Worm (Caenorhabditis elegans) whole organism, L1 larva: Measurements from ENCODE around the gene sdz-38.
A peak's percentile ranks its signal among the peaks of the same experiment; 100 is the strongest.

ENCODE experiments used
- C04F5.9 ChIP-seq: sonication (generic microtip); optimal IDR thresholded peaks from 2 replicates; lab custom pipeline; 2016; ENCODE audit warnings: missing genetic modification characterization, missing compliant biosample characterization
- C16A3.4 ChIP-seq: fragments of 150-350 bp; optimal IDR thresholded peaks from 2 replicates; lab custom pipeline; 2014; ENCODE audit warnings: missing biosample characterization, missing genetic modification characterization
- alr-1 ChIP-seq: fragments of 200-800 bp; sonication (Bioruptor generic); optimal IDR thresholded peaks from 2 replicates; lab custom pipeline; 2018; ENCODE audit warnings: borderline replicate concordance, mild to moderate bottlenecking, missing genetic modification characterization, missing compliant biosample characterization
- aly-2 ChIP-seq: fragments of 150-350 bp; optimal IDR thresholded peaks from 2 replicates; lab custom pipeline; 2014; ENCODE audit warnings: missing biosample characterization, missing genetic modification characterization
- ceh-8 ChIP-seq: fragments of 200-800 bp; sonication (Bioruptor generic); optimal IDR thresholded peaks from 2 replicates; lab custom pipeline; 2018; ENCODE audit warnings: mild to moderate bottlenecking, missing genetic modification characterization, moderate library complexity, missing compliant biosample characterization
- ceh-82 ChIP-seq, 3 experiments: fragments of 150-350 bp in 1 of 3; sonication (generic microtip) in 2 of 3; optimal IDR thresholded peaks; 2 replicates each; lab custom pipeline; 2014 to 2017; ENCODE audit warnings: missing biosample characterization in 3 of 3, missing genetic modification characterization in 3 of 3
- ces-1 ChIP-seq: fragments of 150-350 bp; optimal IDR thresholded peaks from 2 replicates; lab custom pipeline; 2014; ENCODE audit warnings: missing biosample characterization, missing genetic modification reagents, missing genetic modification characterization
- dpl-1 ChIP-seq, 3 experiments: fragments of 150-350 bp in 2 of 3; sonication (generic microtip) in 1 of 3; optimal IDR thresholded peaks; 2 replicates each; lab custom pipeline; 2014 to 2017; ENCODE audit warnings: missing biosample characterization in 3 of 3, missing genetic modification characterization in 3 of 3, missing genetic modification reagents in 3 of 3
- efl-1 ChIP-seq, 4 experiments: fragments of 150-350 bp; optimal IDR thresholded peaks in 3 of 4; peaks in 1 of 4; 1 replicate in 1 of 4; 2 replicates in 3 of 4; lab custom pipeline; 2014; ENCODE audit warnings: missing biosample characterization in 2 of 4, missing genetic modification characterization in 2 of 4, missing genetic modification reagents in 2 of 4
- efl-3 ChIP-seq: fragments of 200-800 bp; sonication (Bioruptor generic); optimal IDR thresholded peaks from 2 replicates; lab custom pipeline; 2018; ENCODE audit warnings: mild to moderate bottlenecking, missing genetic modification characterization, missing compliant biosample characterization
- egl-13 ChIP-seq: sonication (generic microtip); optimal IDR thresholded peaks from 2 replicates; lab custom pipeline; 2016; ENCODE audit warnings: missing genotype, missing genetic modification reagents, missing genetic modification characterization, missing compliant biosample characterization
- egl-27 ChIP-seq, 2 experiments: fragments of 150-350 bp in 1 of 2; sonication (generic microtip); optimal IDR thresholded peaks; 3 replicates each; lab custom pipeline; 2017 to 2018; ENCODE audit warnings: missing biosample characterization in 2 of 2, missing genetic modification characterization in 2 of 2, missing genetic modification reagents in 2 of 2
- elt-2 ChIP-seq: sonication (generic microtip); optimal IDR thresholded peaks from 2 replicates; lab custom pipeline; 2016; ENCODE audit warnings: missing genetic modification characterization, mild to moderate bottlenecking, inconsistent platforms, missing compliant biosample characterization, missing genetic modification reagents
- ets-5 ChIP-seq: fragments of 200-800 bp; sonication (Bioruptor generic); IDR thresholded peaks from 2 replicates; pipeline ENCODE4 v1.3.6; 2022; ENCODE audit warnings: missing genetic modification characterization, missing compliant biosample characterization
- fkh-4 ChIP-seq: sonication (generic microtip); optimal IDR thresholded peaks from 2 replicates; lab custom pipeline; 2016; ENCODE audit warnings: missing compliant biosample characterization, missing genetic modification characterization, borderline replicate concordance
- hlh-17 ChIP-seq: fragments of 200-800 bp; sonication (Bioruptor generic); optimal IDR thresholded peaks from 2 replicates; lab custom pipeline; 2018; ENCODE audit warnings: missing genetic modification characterization, mild to moderate bottlenecking, missing compliant biosample characterization, moderate library complexity, borderline replicate concordance
- isw-1 ChIP-seq: fragments of 200-800 bp; sonication (Bioruptor generic); IDR thresholded peaks from 2 replicates; pipeline ENCODE4 v1.3.6; 2022; ENCODE audit warnings: missing genetic modification characterization, missing compliant biosample characterization
- jun-1 ChIP-seq: fragments of 150-350 bp; optimal IDR thresholded peaks from 2 replicates; lab custom pipeline; 2014; ENCODE audit warnings: missing biosample characterization, missing genetic modification reagents, missing genetic modification characterization
- lin-13 ChIP-seq: fragments of 150-350 bp; optimal IDR thresholded peaks from 2 replicates; lab custom pipeline; 2014; ENCODE audit warnings: missing biosample characterization, missing genetic modification reagents, missing genetic modification characterization
- lin-14 ChIP-seq: fragments of 200-800 bp; sonication (Bioruptor generic); optimal IDR thresholded peaks from 2 replicates; lab custom pipeline; 2018; ENCODE audit warnings: mild to moderate bottlenecking, missing genetic modification characterization, moderate library complexity, missing compliant biosample characterization
- lin-15B ChIP-seq: fragments of 150-350 bp; sonication (generic microtip); optimal IDR thresholded peaks from 3 replicates; lab custom pipeline; 2014; ENCODE audit warnings: missing biosample characterization, missing genetic modification characterization
- lin-35 ChIP-seq, 2 experiments: fragments of 150-350 bp; optimal IDR thresholded peaks; 2 replicates each; lab custom pipeline; 2014; ENCODE audit warnings: missing biosample characterization in 2 of 2, missing genetic modification characterization in 2 of 2, missing genetic modification reagents in 2 of 2
- lin-39 ChIP-seq: fragments of 150-350 bp; optimal IDR thresholded peaks from 2 replicates; lab custom pipeline; 2014; ENCODE audit warnings: missing biosample characterization, missing genetic modification reagents, missing genetic modification characterization
- lsy-2 ChIP-seq, 2 experiments: fragments of 150-350 bp; optimal IDR thresholded peaks; 2 replicates each; lab custom pipeline; 2014; ENCODE audit warnings: missing biosample characterization in 2 of 2, missing genetic modification characterization in 2 of 2
- mab-9 ChIP-seq: fragments of 200-800 bp; sonication (Bioruptor generic); IDR thresholded peaks from 2 replicates; pipeline ENCODE4 v1.3.6; 2022; ENCODE audit warnings: missing genetic modification reagents, missing genetic modification characterization, missing compliant biosample characterization
- mdl-1 ChIP-seq, 2 experiments: fragments of 150-350 bp; optimal IDR thresholded peaks; 2 replicates each; lab custom pipeline; 2014 to 2017; ENCODE audit warnings: missing biosample characterization in 2 of 2, missing genetic modification characterization in 2 of 2, inconsistent platforms in 1 of 2
- mef-2 ChIP-seq: fragments of 150-350 bp; optimal IDR thresholded peaks from 2 replicates; lab custom pipeline; 2014; ENCODE audit warnings: missing biosample characterization, missing genetic modification characterization
- nhr-19 ChIP-seq: fragments of 200-800 bp; sonication (Bioruptor generic); conservative IDR thresholded peaks from 2 replicates; pipeline ENCODE4 v1.3.6; 2022; ENCODE audit warnings: missing genetic modification characterization, missing compliant biosample characterization
- nhr-20 ChIP-seq: sonication (generic microtip); optimal IDR thresholded peaks from 2 replicates; lab custom pipeline; 2016; ENCODE audit warnings: mild to moderate bottlenecking, missing genetic modification characterization, missing compliant biosample characterization
- nhr-237 ChIP-seq: fragments of 150-350 bp; optimal IDR thresholded peaks from 2 replicates; lab custom pipeline; 2014; ENCODE audit warnings: missing biosample characterization, missing genetic modification characterization
- nhr-28 ChIP-seq: fragments of 150-350 bp; optimal IDR thresholded peaks from 2 replicates; lab custom pipeline; 2014; ENCODE audit warnings: missing biosample characterization, missing genetic modification characterization
- nhr-47 ChIP-seq: sonication (generic microtip); optimal IDR thresholded peaks from 2 replicates; lab custom pipeline; 2016; ENCODE audit warnings: mild to moderate bottlenecking, missing genetic modification characterization, moderate library complexity, missing compliant biosample characterization
- nhr-76 ChIP-seq: sonication (generic microtip); optimal IDR thresholded peaks from 2 replicates; lab custom pipeline; 2017; ENCODE audit warnings: missing biosample characterization, missing genetic modification characterization
- nhr-90 ChIP-seq: sonication (generic microtip); optimal IDR thresholded peaks from 2 replicates; lab custom pipeline; 2016; ENCODE audit warnings: mild to moderate bottlenecking, missing genetic modification characterization, missing compliant biosample characterization; ENCODE audit not compliant: poor library complexity
- pag-3 ChIP-seq: sonication (generic microtip); optimal IDR thresholded peaks from 2 replicates; lab custom pipeline; 2017; ENCODE audit warnings: missing genetic modification characterization, mild to moderate bottlenecking, missing compliant biosample characterization, antibody characterized with exemption, borderline replicate concordance; ENCODE audit not compliant: insufficient read depth
- pax-3 ChIP-seq: fragments of 200-800 bp; sonication (Bioruptor generic); optimal IDR thresholded peaks from 2 replicates; lab custom pipeline; 2018; ENCODE audit warnings: mild to moderate bottlenecking, missing genetic modification characterization, moderate library complexity, missing compliant biosample characterization
- pqm-1 ChIP-seq: sonication (generic microtip); optimal IDR thresholded peaks from 3 replicates; lab custom pipeline; 2017; ENCODE audit warnings: missing biosample characterization, missing genetic modification characterization
- rnt-1 ChIP-seq: sonication (generic microtip); optimal IDR thresholded peaks from 2 replicates; lab custom pipeline; 2016; ENCODE audit warnings: mild to moderate bottlenecking, missing genetic modification characterization, moderate library complexity, missing compliant biosample characterization
- snpc-4 ChIP-seq: fragments of 150-350 bp; optimal IDR thresholded peaks from 2 replicates; lab custom pipeline; 2014; ENCODE audit warnings: missing biosample characterization, missing genetic modification characterization
- snu-23 ChIP-seq: sonication (generic microtip); optimal IDR thresholded peaks from 2 replicates; lab custom pipeline; 2016; ENCODE audit warnings: missing genetic modification characterization, missing compliant biosample characterization
- sox-4 ChIP-seq: sonication (generic microtip); optimal IDR thresholded peaks from 2 replicates; lab custom pipeline; 2016; ENCODE audit warnings: missing genetic modification characterization, missing compliant biosample characterization
- sptf-1 ChIP-seq: fragments of 150-350 bp; optimal IDR thresholded peaks from 2 replicates; lab custom pipeline; 2014; ENCODE audit warnings: missing biosample characterization, missing genetic modification characterization
- tbx-2 ChIP-seq: sonication (generic microtip); optimal IDR thresholded peaks from 2 replicates; lab custom pipeline; 2016; ENCODE audit warnings: missing genetic modification characterization, missing compliant biosample characterization
- tlp-1 ChIP-seq: fragments of 150-350 bp; optimal IDR thresholded peaks from 2 replicates; lab custom pipeline; 2014; ENCODE audit warnings: missing biosample characterization, missing genetic modification characterization
- unc-130 ChIP-seq: fragments of 150-350 bp; optimal IDR thresholded peaks from 2 replicates; lab custom pipeline; 2017; ENCODE audit warnings: missing biosample characterization, missing genetic modification characterization, inconsistent platforms
- vab-15 ChIP-seq: sonication (generic microtip); optimal IDR thresholded peaks from 2 replicates; lab custom pipeline; 2017; ENCODE audit warnings: missing genotype, mild to moderate bottlenecking, missing genetic modification characterization, missing compliant biosample characterization
- zag-1 ChIP-seq: fragments of 150-350 bp; optimal IDR thresholded peaks from 2 replicates; lab custom pipeline; 2014; ENCODE audit warnings: missing biosample characterization, missing genetic modification characterization
- ztf-11 ChIP-seq, 2 experiments: sonication (generic microtip); optimal IDR thresholded peaks; 2 replicates each; lab custom pipeline; 2016 to 2017; ENCODE audit warnings: missing genetic modification characterization in 2 of 2, missing biosample characterization in 1 of 2, missing compliant biosample characterization in 1 of 2

Gene sdz-38

ce11 chrII:9976405-9976804 is 5.3 kb downstream of the sdz-38 start, which contains the start of gene R53.8:
Gene R53.8, plus strand, starts transcription at chrII:9976705.
- TF ChIP-seq ces-1 (GFP tag; lab: Kevin White, UChicago) = no peak
- no peak for TF ChIP-seq C16A3.4 (tag; lab: Kevin White, UChicago)
- no peak for TF ChIP-seq snu-23 (GFP tag; lab: Kevin White, UChicago)
- no peak for TF ChIP-seq alr-1
- no peak for TF ChIP-seq ceh-82 (tag; optimal IDR thresholded peaks at IDR 0.05; lab: Kevin White, UChicago)
- no peak for TF ChIP-seq mdl-1 (tag; optimal IDR thresholded peaks at IDR 0.05; lab: Kevin White, UChicago)
- no peak for TF ChIP-seq ets-5
- no peak for TF ChIP-seq nhr-237 (tag; lab: Kevin White, UChicago)
- TF ChIP-seq lin-35 (GFP tag; optimal IDR thresholded peaks at IDR 0.05; lab: Kevin White, UChicago) = no peak
- no peak for TF ChIP-seq pqm-1
- no peak for TF ChIP-seq efl-3
- no peak for TF ChIP-seq vab-15
- TF ChIP-seq, all 84 proteins: peak for 0

- peak; percentile 85 for TF ChIP-seq nhr-90 (tag; lab: Kevin White, UChicago)
- no peak for TF ChIP-seq hlh-17 (GFP tag; lab: Kevin White, UChicago)
- TF ChIP-seq mdl-1 (tag; optimal IDR thresholded peaks at IDR 0.05; lab: Kevin White, UChicago) = peak in 1 of 2 experiments; percentile 87
- no peak for TF ChIP-seq tlp-1 (tag; lab: Kevin White, UChicago)
- peak; percentile 96 for TF ChIP-seq lin-14 (GFP tag; lab: Kevin White, UChicago)
- peak; percentile 54 for TF ChIP-seq unc-130 (tag; lab: Kevin White, UChicago)
- no peak for TF ChIP-seq egl-13
- peak; percentile 56 for TF ChIP-seq C04F5.9 (tag; lab: Kevin White, UChicago)
- TF ChIP-seq sptf-1 (tag; lab: Kevin White, UChicago) = no peak
- TF ChIP-seq egl-27 (tag; optimal IDR thresholded peaks at IDR 0.05; lab: Kevin White, UChicago) = peak; percentile 28 to 72
- TF ChIP-seq efl-3 = no peak
- TF ChIP-seq ceh-8 (GFP tag; lab: Kevin White, UChicago) = no peak
- peak; percentile 56 for TF ChIP-seq C16A3.4 (tag; lab: Kevin White, UChicago)
- peak; percentile 84 to 92 for TF ChIP-seq efl-1 (optimal IDR thresholded peaks at IDR 0.05; lab: Kevin White, UChicago)
- peak; percentile 58 to 94 for TF ChIP-seq efl-1 (GFP tag; optimal IDR thresholded peaks at IDR 0.05 in 1 of 2; lab: Kevin White, UChicago)
- TF ChIP-seq lin-39 (tag; lab: Kevin White, UChicago) = peak; percentile 46
- no peak for TF ChIP-seq zag-1 (tag; lab: Kevin White, UChicago)
- TF ChIP-seq fkh-4 (tag; lab: Kevin White, UChicago) = no peak
- no peak for TF ChIP-seq sox-4 (tag; lab: Kevin White, UChicago)
- TF ChIP-seq lin-13 (GFP tag; lab: Kevin White, UChicago) = peak; percentile 88
- no peak for TF ChIP-seq lin-15B
- TF ChIP-seq elt-2 (tag; lab: Kevin White, UChicago) = peak; percentile 80
- TF ChIP-seq tbx-2 (tag; lab: Kevin White, UChicago) = peak; percentile 92
- no peak for TF ChIP-seq mef-2 (tag; lab: Kevin White, UChicago)
- no peak for TF ChIP-seq nhr-28 (tag; lab: Kevin White, UChicago)
- TF ChIP-seq pqm-1 = no peak
- TF ChIP-seq pag-3 (tag; lab: Kevin White, UChicago) = no peak
- TF ChIP-seq isw-1 = 0 out of 2 replicates have a peak, but pooled peaks have one; percentile 28
- peak; percentile 82 for TF ChIP-seq nhr-19
- peak; percentile 72 to 88 for TF ChIP-seq lin-35 (GFP tag; optimal IDR thresholded peaks at IDR 0.05; lab: Kevin White, UChicago)
- peak; percentile 72 for TF ChIP-seq jun-1
- peak; percentile 41 for TF ChIP-seq snpc-4 (tag; lab: Kevin White, UChicago)
- peak; percentile 92 for TF ChIP-seq snu-23 (GFP tag; lab: Kevin White, UChicago)
- no peak for TF ChIP-seq ztf-11 (tag; optimal IDR thresholded peaks at IDR 0.05; lab: Kevin White, UChicago)
- TF ChIP-seq dpl-1 (GFP tag; optimal IDR thresholded peaks at IDR 0.05; lab: Kevin White, UChicago) = peak; percentile 59 to 66 (median 62)
- peak; percentile 90 for TF ChIP-seq rnt-1 (tag; lab: Kevin White, UChicago)
- TF ChIP-seq pax-3 (tag; lab: Kevin White, UChicago) = peak; percentile 21
- TF ChIP-seq aly-2 (tag; lab: Kevin White, UChicago) = no peak
- 0 out of 2 replicates have a peak, but pooled peaks have one; percentile 57 for TF ChIP-seq mab-9 (GFP tag; lab: Robert Waterston, UW)
- TF ChIP-seq nhr-47 (tag; lab: Kevin White, UChicago) = peak; percentile 88
- no peak for TF ChIP-seq nhr-76
- no peak for TF ChIP-seq alr-1
- TF ChIP-seq lsy-2 (tag; optimal IDR thresholded peaks at IDR 0.05; lab: Kevin White, UChicago) = peak; percentile 78 to 89
- peak; percentile 94 for TF ChIP-seq nhr-20 (tag; lab: Kevin White, UChicago)
Observed at ce11 chrII:9974967-9975366, 6.7 kb downstream of the sdz-38 start, which contains the start of gene aakg-5. Gene aakg-5, minus strand, starts transcription at chrII:9975125.
